Worm (Caenorhabditis elegans) whole organism, L1 larva: ENCODE measurements around the gene gpa-10.

ENCODE experiments used
- C34B4.2 ChIP-seq: sonication (generic microtip); optimal IDR thresholded peaks from 2 replicates; lab custom pipeline; 2017; ENCODE audit warnings: mild to moderate bottlenecking, missing genetic modification characterization, missing compliant biosample characterization
- elt-3 ChIP-seq, 6 experiments: fragments of 150-350 bp in 1 of 6; sonication (generic microtip); optimal IDR thresholded peaks; 2 replicates each; lab custom pipeline; 2017 to 2018; ENCODE audit warnings: missing biosample characterization in 6 of 6, missing genetic modification characterization in 6 of 6, inconsistent platforms in 1 of 6
- snpc-4 ChIP-seq: fragments of 150-350 bp; optimal IDR thresholded peaks from 2 replicates; lab custom pipeline; 2014; ENCODE audit warnings: missing biosample characterization, missing genetic modification characterization
- tlp-1 ChIP-seq: fragments of 150-350 bp; optimal IDR thresholded peaks from 2 replicates; lab custom pipeline; 2014; ENCODE audit warnings: missing biosample characterization, missing genetic modification characterization
- zag-1 ChIP-seq: fragments of 150-350 bp; optimal IDR thresholded peaks from 2 replicates; lab custom pipeline; 2014; ENCODE audit warnings: missing biosample characterization, missing genetic modification characterization

DNA sequence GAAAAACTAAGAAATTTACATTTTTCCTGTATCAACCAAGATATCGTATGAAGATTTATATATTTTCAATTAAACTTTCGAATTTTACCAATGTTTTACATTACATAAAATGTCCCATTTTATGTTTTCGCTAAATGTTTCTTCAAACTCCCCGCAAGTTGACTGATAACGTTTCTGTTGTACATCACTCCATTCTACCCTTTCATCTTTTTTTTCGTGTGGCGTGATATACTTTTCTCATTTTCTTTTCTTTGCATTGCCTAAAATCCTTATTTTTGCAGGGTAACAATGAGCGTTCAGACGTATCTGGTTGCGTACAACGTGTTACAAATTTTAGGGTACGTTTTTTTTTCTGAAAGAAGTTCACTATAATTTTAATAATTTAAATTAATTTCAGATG lies 15.6 kb downstream of the gpa-10 start, which contains the start of gene hpo-8:
- TF ChIP-seq zag-1 = no peak
- no peak for TF ChIP-seq elt-3 (tag; optimal IDR thresholded peaks at IDR 0.05; lab: Kevin White, UChicago)
- TF ChIP-seq snpc-4 = no peak
- no peak for TF ChIP-seq tlp-1 (tag; lab: Kevin White, UChicago)
- TF ChIP-seq C34B4.2 (tag; lab: Kevin White, UChicago) = no peak
